Fruit fly (Drosophila melanogaster): ENCODE measurements around the gene mbc.

DNA sequence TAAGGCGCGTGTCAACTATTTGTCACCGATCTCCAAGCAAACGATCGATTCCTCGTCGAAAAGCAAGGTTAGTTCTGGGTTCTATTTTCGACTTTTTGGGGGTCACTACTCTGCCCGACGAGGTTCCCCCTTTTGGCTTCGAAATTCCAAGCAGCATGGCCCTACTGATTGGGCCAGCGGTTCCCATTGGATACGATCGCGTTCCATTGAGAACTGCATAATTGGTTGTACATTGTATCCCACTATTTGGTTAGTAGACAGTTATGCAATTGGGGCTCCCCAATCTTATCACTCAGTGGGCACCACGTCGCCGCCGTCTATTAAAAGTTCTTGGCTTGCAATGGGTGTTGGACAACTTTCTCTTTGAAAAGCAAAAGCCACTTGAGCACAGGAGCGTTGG, 47.8 kb upstream of the mbc start:
- TF ChIP-seq kay (GFP tag; ENCODE audit: borderline replicate concordance) (no peak), tj (GFP tag; optimal IDR thresholded peaks at IDR 0.05) (no peak)
